Worm (Caenorhabditis elegans): Measurements from ENCODE around the gene F13H8.8.

ce11 chrII:6306125-6306524 is 38.2 kb upstream of the F13H8.8 start, which contains the start of gene C29F5.8:
- TF ChIP-seq nhr-237 (tag; optimal IDR thresholded peaks at IDR 0.05) (no peak), zag-1 (tag; optimal IDR thresholded peaks at IDR 0.05) (no peak), ceh-82 (tag; optimal IDR thresholded peaks at IDR 0.05) (no peak), fos-1 (tag; optimal IDR thresholded peaks at IDR 0.05) (no peak), nhr-12 (tag; optimal IDR thresholded peaks at IDR 0.05) (no peak), unc-62 (GFP tag; optimal IDR thresholded peaks at IDR 0.05) (no peak), egl-27 (tag; optimal IDR thresholded peaks at IDR 0.05) (no peak), ztf-1 (GFP tag; conservative IDR thresholded peaks at IDR 0.05) (no peak), crh-2 (tag; optimal IDR thresholded peaks at IDR 0.05) (no peak)
